Fruit fly (Drosophila melanogaster) whole organism, embryonic: Measurements from ENCODE around the gene Cpr92A.

Experiments used
- Adf1 ChIP-seq: fragments of 200-800 bp; sonication (Bioruptor generic); IDR thresholded peaks from 2 replicates; pipeline ENCODE4 v1.3.6; 2022; ENCODE audit warnings: missing biosample characterization, missing genetic modification characterization
- Atf6 ChIP-seq: fragments of 200-800 bp; sonication (Bioruptor generic); IDR thresholded peaks from 2 replicates; pipeline ENCODE4 v1.3.6; 2022; ENCODE audit warnings: missing biosample characterization, missing genetic modification characterization
- BtbVII ChIP-seq: fragments of 200-800 bp; sonication (Bioruptor generic); optimal IDR thresholded peaks from 3 replicates; lab custom pipeline; 2017; ENCODE audit warnings: missing biosample characterization, mild to moderate bottlenecking, missing genetic modification characterization
- CG10267 ChIP-seq: fragments of 200-800 bp; sonication (Bioruptor generic); optimal IDR thresholded peaks from 2 replicates; lab custom pipeline; 2018; ENCODE audit warnings: missing biosample characterization, mild to moderate bottlenecking, missing genetic modification characterization, moderate library complexity
- CG10431 ChIP-seq: fragments of 200-800 bp; sonication (Bioruptor generic); optimal IDR thresholded peaks from 3 replicates; lab custom pipeline; 2018; ENCODE audit warnings: missing biosample characterization, mild to moderate bottlenecking, missing genetic modification characterization
- CG10543 ChIP-seq: fragments of 200-800 bp; sonication (Bioruptor generic); optimal IDR thresholded peaks from 3 replicates; lab custom pipeline; 2017; ENCODE audit warnings: missing biosample characterization, mild to moderate bottlenecking, missing genetic modification characterization, moderate library complexity
- CG11456 ChIP-seq: fragments of 200-800 bp; sonication (Bioruptor generic); IDR thresholded peaks from 3 replicates; pipeline ENCODE4 v1.3.6; 2022; ENCODE audit warnings: missing biosample characterization, missing genetic modification characterization
- CG11560 ChIP-seq: fragments of 200-800 bp; sonication (Bioruptor generic); IDR thresholded peaks from 3 replicates; pipeline ENCODE4 v1.3.6; 2022; ENCODE audit warnings: missing biosample characterization, missing genetic modification characterization
- CG13894 ChIP-seq: fragments of 200-800 bp; sonication (Bioruptor generic); optimal IDR thresholded peaks from 3 replicates; lab custom pipeline; 2018; ENCODE audit warnings: missing biosample characterization, mild to moderate bottlenecking, missing genetic modification characterization, moderate library complexity
- CG15514 ChIP-seq: fragments of 200-800 bp; sonication (Bioruptor generic); optimal IDR thresholded peaks from 3 replicates; lab custom pipeline; 2017; ENCODE audit warnings: missing biosample characterization, missing genetic modification characterization, mild to moderate bottlenecking, moderate library complexity, missing genetic modification reagents
- CG34224 ChIP-seq: fragments of 200-800 bp; sonication (Bioruptor generic); IDR thresholded peaks from 3 replicates; pipeline ENCODE4 v1.3.6; 2022; ENCODE audit warnings: missing biosample characterization, missing genetic modification characterization; ENCODE audit not compliant: partially characterized antibody
- CG3726 ChIP-seq: fragments of 200-800 bp; sonication (Bioruptor generic); IDR thresholded peaks from 3 replicates; pipeline ENCODE4, ENCODE4 v1.3.6; 2022; ENCODE audit warnings: missing biosample characterization, missing genetic modification characterization
- CG4360 ChIP-seq: fragments of 200-800 bp; sonication (Bioruptor generic); IDR thresholded peaks from 2 replicates; pipeline ENCODE4 v1.3.6; 2022; ENCODE audit warnings: missing biosample characterization, missing genetic modification characterization
- CG4730 ChIP-seq: fragments of 200-800 bp; sonication (Bioruptor generic); IDR thresholded peaks from 2 replicates; pipeline ENCODE4 v1.3.6; 2022; ENCODE audit warnings: missing biosample characterization, missing genetic modification characterization
- CG6854 ChIP-seq: fragments of 200-800 bp; sonication (Bioruptor generic); optimal IDR thresholded peaks from 3 replicates; lab custom pipeline; 2017; ENCODE audit warnings: missing biosample characterization, mild to moderate bottlenecking, missing genetic modification characterization
- CG7928 ChIP-seq: fragments of 200-800 bp; sonication (Bioruptor generic); optimal IDR thresholded peaks from 2 replicates; lab custom pipeline; 2017; ENCODE audit warnings: missing biosample characterization, mild to moderate bottlenecking, missing genetic modification characterization
- CG8924 ChIP-seq: fragments of 200-800 bp; optimal IDR thresholded peaks from 3 replicates; lab custom pipeline; 2019; ENCODE audit warnings: missing biosample characterization, mild to moderate bottlenecking, missing genetic modification characterization, moderate library complexity
- CG9932 ChIP-seq: fragments of 200-800 bp; sonication (Bioruptor generic); IDR thresholded peaks from 2 replicates; pipeline ENCODE4 v1.3.6; 2022; ENCODE audit warnings: missing biosample characterization, missing genetic modification characterization
- D ChIP-seq, 2 experiments: fragments of 200-800 bp in 1 of 2; fragments of >200 bp in 1 of 2; sonication (Bioruptor generic) in 1 of 2; optimal IDR thresholded peaks; 2 replicates in 1 of 2; 3 replicates in 1 of 2; lab custom pipeline; 2017; ENCODE audit warnings: mild to moderate bottlenecking in 1 of 2, missing biosample characterization in 1 of 2, missing genetic modification characterization in 1 of 2, missing genetic modification reagents in 1 of 2
- Dip3 ChIP-seq: fragments of 200-800 bp; sonication (Bioruptor generic); optimal IDR thresholded peaks from 3 replicates; lab custom pipeline; 2016; ENCODE audit warnings: missing biosample characterization, missing genetic modification characterization
- GATAe ChIP-seq: fragments of 200-800 bp; sonication (Bioruptor generic); conservative IDR thresholded peaks from 2 replicates; pipeline ENCODE4 v1.3.6; 2022; ENCODE audit warnings: missing biosample characterization, missing genetic modification characterization
- HmgZ ChIP-seq: fragments of 200-800 bp; sonication (Bioruptor generic); optimal IDR thresholded peaks from 2 replicates; lab custom pipeline; 2018; ENCODE audit warnings: missing biosample characterization, mild to moderate bottlenecking, missing genetic modification characterization
- NC2α ChIP-seq: fragments of 200-800 bp; sonication (Bioruptor generic); optimal IDR thresholded peaks from 2 replicates; lab custom pipeline; 2016; ENCODE audit warnings: missing biosample characterization, missing genetic modification characterization
- Oaz ChIP-seq: fragments of 200-800 bp; sonication (Bioruptor generic); IDR thresholded peaks from 2 replicates; pipeline ENCODE4 v1.3.6; 2022; ENCODE audit warnings: missing biosample characterization, missing genetic modification characterization
- Pdp1 ChIP-seq, 2 experiments: fragments of 200-800 bp; sonication (Bioruptor generic); optimal IDR thresholded peaks; 3 replicates each; lab custom pipeline; 2016; ENCODE audit warnings: missing biosample characterization in 2 of 2, missing genetic modification characterization in 2 of 2, mild to moderate bottlenecking in 1 of 2, moderate library complexity in 1 of 2
- Trl ChIP-seq, 3 experiments: fragments of >200 bp in 2 of 3; fragments of 200-800 bp in 1 of 3; sonication (Bioruptor generic) in 1 of 3; optimal IDR thresholded peaks; 2 replicates in 1 of 3; 3 replicates in 2 of 3; lab custom pipeline; 2016 to 2017; ENCODE audit warnings: missing biosample characterization in 1 of 3, missing genetic modification characterization in 1 of 3
- YL-1 ChIP-seq: fragments of 200-800 bp; sonication (Bioruptor generic); optimal IDR thresholded peaks from 3 replicates; lab custom pipeline; 2017; ENCODE audit warnings: missing biosample characterization, mild to moderate bottlenecking, missing genetic modification characterization
- ac ChIP-seq: fragments of 200-800 bp; sonication (Bioruptor generic); optimal IDR thresholded peaks from 3 replicates; lab custom pipeline; 2017; ENCODE audit warnings: missing biosample characterization, mild to moderate bottlenecking, missing genetic modification characterization
- al ChIP-seq: fragments of 200-800 bp; sonication (Bioruptor generic); IDR thresholded peaks from 2 replicates; pipeline ENCODE4 v1.3.6; 2022; ENCODE audit warnings: missing biosample characterization, missing genetic modification characterization
- cg ChIP-seq: fragments of 200-800 bp; sonication (Bioruptor generic); optimal IDR thresholded peaks from 3 replicates; lab custom pipeline; 2019; ENCODE audit warnings: missing biosample characterization, mild to moderate bottlenecking, missing genetic modification characterization, moderate library complexity
- croc ChIP-seq: fragments of 200-800 bp; sonication (Bioruptor generic); conservative IDR thresholded peaks from 3 replicates; pipeline ENCODE4 v1.3.6; 2022; ENCODE audit warnings: missing biosample characterization, missing genetic modification characterization
- dati ChIP-seq: fragments of 200-800 bp; sonication (Bioruptor generic); IDR thresholded peaks from 2 replicates; pipeline ENCODE4 v1.3.6; 2022; ENCODE audit warnings: missing biosample characterization, missing genetic modification characterization
- dm ChIP-seq: fragments of 200-800 bp; sonication (Bioruptor generic); optimal IDR thresholded peaks from 3 replicates; lab custom pipeline; 2016; ENCODE audit warnings: missing biosample characterization, missing genetic modification characterization
- dysf ChIP-seq: fragments of 200-800 bp; sonication (Bioruptor generic); IDR thresholded peaks from 3 replicates; pipeline ENCODE4 v1.3.6; 2022; ENCODE audit warnings: missing biosample characterization, missing genetic modification characterization
- fd96Cb ChIP-seq: fragments of 200-800 bp; sonication (Bioruptor generic); optimal IDR thresholded peaks from 2 replicates; lab custom pipeline; 2018; ENCODE audit warnings: missing biosample characterization, mild to moderate bottlenecking, missing genetic modification characterization, moderate library complexity
- kay ChIP-seq: fragments of 200-800 bp; sonication (Bioruptor generic); optimal IDR thresholded peaks from 2 replicates; lab custom pipeline; 2016; ENCODE audit warnings: missing biosample characterization, missing genetic modification characterization
- kni ChIP-seq: fragments of 200-800 bp; sonication (Bioruptor generic); optimal IDR thresholded peaks from 3 replicates; lab custom pipeline; 2017; ENCODE audit warnings: mild to moderate bottlenecking, missing biosample characterization, missing genetic modification reagents, missing genetic modification characterization
- knrl ChIP-seq: fragments of 200-800 bp; sonication (Bioruptor generic); IDR thresholded peaks from 3 replicates; pipeline ENCODE4 v1.3.6; 2022; ENCODE audit warnings: missing biosample characterization, missing genetic modification characterization; ENCODE audit not compliant: partially characterized antibody
- lola ChIP-seq, 3 experiments: fragments of >200 bp in 2 of 3; fragments of 200-800 bp in 1 of 3; sonication (Bioruptor generic) in 1 of 3; optimal IDR thresholded peaks; 2 replicates each; lab custom pipeline; 2017 to 2019; ENCODE audit warnings: missing biosample characterization in 3 of 3, missing genetic modification characterization in 3 of 3, mild to moderate bottlenecking in 1 of 3, moderate library complexity in 1 of 3
- mld ChIP-seq: fragments of 200-800 bp; sonication (Bioruptor generic); IDR thresholded peaks from 3 replicates; pipeline ENCODE4 v1.3.6; 2022; ENCODE audit warnings: missing biosample characterization, missing genetic modification characterization; ENCODE audit not compliant: partially characterized antibody
- pho ChIP-seq: fragments of 200-800 bp; sonication (Bioruptor generic); optimal IDR thresholded peaks from 2 replicates; lab custom pipeline; 2016; ENCODE audit warnings: missing biosample characterization, missing genetic modification characterization
- psq ChIP-seq: fragments of 200-800 bp; sonication (Bioruptor generic); optimal IDR thresholded peaks from 2 replicates; lab custom pipeline; 2017; ENCODE audit warnings: missing biosample characterization, missing genetic modification characterization
- shn ChIP-seq: fragments of 200-800 bp; sonication (Bioruptor generic); optimal IDR thresholded peaks from 3 replicates; lab custom pipeline; 2016; ENCODE audit warnings: missing biosample characterization, missing genetic modification characterization
- slp2 ChIP-seq: fragments of 200-800 bp; sonication (Bioruptor generic); optimal IDR thresholded peaks from 2 replicates; lab custom pipeline; 2016; ENCODE audit warnings: missing biosample characterization, missing genetic modification characterization
- so ChIP-seq: fragments of 200-800 bp; sonication (Bioruptor generic); IDR thresholded peaks from 3 replicates; pipeline ENCODE4 v1.3.6; 2022; ENCODE audit warnings: missing biosample characterization, missing genetic modification characterization
- tap ChIP-seq: fragments of 200-800 bp; optimal IDR thresholded peaks from 3 replicates; lab custom pipeline; 2019; ENCODE audit warnings: missing biosample characterization, mild to moderate bottlenecking, missing genetic modification characterization, moderate library complexity
- vnd ChIP-seq: fragments of 200-800 bp; sonication (Bioruptor generic); IDR thresholded peaks from 3 replicates; pipeline ENCODE4 v1.3.6; 2022; ENCODE audit warnings: missing biosample characterization, missing genetic modification characterization; ENCODE audit not compliant: partially characterized antibody
- wor ChIP-seq: fragments of 200-800 bp; sonication (Bioruptor generic); IDR thresholded peaks from 2 replicates; pipeline ENCODE4 v1.3.6; 2022; ENCODE audit warnings: missing biosample characterization, missing genetic modification characterization

Cpr92A gene

DNA sequence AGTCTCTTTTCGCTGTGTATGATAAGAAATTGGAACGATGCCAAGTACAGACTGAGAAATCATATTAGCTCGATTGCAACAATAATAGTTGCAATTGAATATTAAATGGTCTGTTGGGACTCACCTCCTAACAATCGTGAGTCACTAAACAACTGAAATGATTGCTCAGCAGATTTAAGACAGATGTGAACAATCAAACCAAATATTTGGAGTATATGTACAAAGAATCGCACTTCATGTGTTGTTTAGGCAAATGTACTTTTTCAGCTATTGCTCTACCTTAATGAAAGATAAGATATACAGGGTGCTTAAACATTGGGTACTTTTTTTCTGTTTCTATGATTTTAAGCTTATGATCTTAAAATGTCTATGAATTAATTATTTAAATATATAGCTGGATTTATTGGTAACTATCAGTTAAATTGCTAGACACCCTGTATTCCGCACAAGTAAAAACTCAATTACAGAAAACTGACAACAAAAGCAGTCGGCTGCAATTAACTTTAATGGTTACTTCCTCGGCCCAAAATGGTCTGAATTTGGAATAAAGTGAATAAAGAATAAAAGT lies 42.8 kb upstream of the Cpr92A start (continued):
- TF ChIP-seq pho (GFP tag; lab: Kevin White, UChicago), result peak; percentile 51
- TF ChIP-seq D (optimal IDR thresholded peaks at IDR 0.05; lab: Kevin White, UChicago), result no peak
- peak; percentile 79 for TF ChIP-seq D (GFP tag; optimal IDR thresholded peaks at IDR 0.05; lab: Kevin White, UChicago)
- TF ChIP-seq kni (GFP tag; lab: Kevin White, UChicago), result no peak
- peak; percentile 80; the same call in 1 of the 3 replicates for TF ChIP-seq CG3726
- TF ChIP-seq NC2α, result peak; percentile 22
- no peak for TF ChIP-seq shn (GFP tag; lab: Kevin White, UChicago)
- TF ChIP-seq CG10431 (GFP tag; lab: Kevin White, UChicago), result peak; percentile 18
- peak; percentile 92 for TF ChIP-seq CG8924
- TF ChIP-seq vnd (GFP tag; lab: Robert Waterston, UW), result no peak
- TF ChIP-seq psq (GFP tag; lab: Kevin White, UChicago), result peak; percentile 63
- TF ChIP-seq wor (GFP tag; lab: Robert Waterston, UW), result peak; percentile 55
- peak; percentile 82 for TF ChIP-seq CG15514 (GFP tag; lab: Kevin White, UChicago)
- TF ChIP-seq CG10267, result peak; percentile 84
- peak; percentile 86 for TF ChIP-seq CG13894
- TF ChIP-seq fd96Cb, result peak; percentile 86
- no peak for TF ChIP-seq mld (GFP tag; lab: Robert Waterston, UW)
- no peak for TF ChIP-seq CG34224 (GFP tag; lab: Robert Waterston, UW)
- peak; percentile 91 for TF ChIP-seq dysf (GFP tag; lab: Robert Waterston, UW)
- TF ChIP-seq CG11456 (GFP tag; lab: Robert Waterston, UW), result peak; percentile 89
- peak; percentile 87 for TF ChIP-seq HmgZ (tag; lab: Kevin White, UChicago)
- TF ChIP-seq ac (GFP tag; lab: Kevin White, UChicago), result peak; percentile 18
- peak; percentile 70 for TF ChIP-seq kay
- peak; percentile 16 for TF ChIP-seq cg (GFP tag; lab: Kevin White, UChicago)
- TF ChIP-seq slp2 (GFP tag; lab: Kevin White, UChicago), result peak; percentile 30
- TF ChIP-seq Atf6 (GFP tag; lab: Robert Waterston, UW), result peak; percentile 92
- TF ChIP-seq dm, result no peak
- TF ChIP-seq YL-1 (GFP tag; lab: Kevin White, UChicago), result no peak
- TF ChIP-seq al (GFP tag; lab: Robert Waterston, UW), result peak; percentile 88
- peak; percentile 75 for TF ChIP-seq Oaz (GFP tag; lab: Robert Waterston, UW)
- peak; percentile 60 for TF ChIP-seq CG4360 (GFP tag; lab: Robert Waterston, UW)
- peak; percentile 74 for TF ChIP-seq CG4730 (GFP tag; lab: Robert Waterston, UW)
- peak; percentile 42 for TF ChIP-seq Dip3 (GFP tag; lab: Kevin White, UChicago)
- no peak for TF ChIP-seq Trl (optimal IDR thresholded peaks at IDR 0.05; lab: Kevin White, UChicago)
- TF ChIP-seq Trl (GFP tag; optimal IDR thresholded peaks at IDR 0.05; lab: Kevin White, UChicago), result no peak
- no peak for TF ChIP-seq knrl (GFP tag; lab: Robert Waterston, UW)
- TF ChIP-seq CG9932 (GFP tag; lab: Robert Waterston, UW), result peak; percentile 76
- TF ChIP-seq tap, result peak; percentile 95
- peak; percentile 80 for TF ChIP-seq dati
- TF ChIP-seq BtbVII (GFP tag; lab: Kevin White, UChicago), result peak; percentile 87
- TF ChIP-seq CG10543 (GFP tag; lab: Kevin White, UChicago), result peak; percentile 51
- TF ChIP-seq CG7928 (GFP tag; lab: Kevin White, UChicago), result peak; percentile 42
- TF ChIP-seq croc (GFP tag; lab: Robert Waterston, UW), result peak; percentile 32; the same call in 1 of the 3 replicates
- TF ChIP-seq lola (GFP tag; optimal IDR thresholded peaks at IDR 0.05; lab: Kevin White, UChicago), result peak in 1 of 3 experiments; percentile 71
- TF ChIP-seq Adf1 (GFP tag; lab: Robert Waterston, UW), result 0 out of 2 replicates have a peak, but pooled peaks have one; percentile 11
- peak; percentile 44; the same call in 1 of the 3 replicates for TF ChIP-seq CG11560 (tag; lab: Robert Waterston, UW)
- peak; percentile 85 for TF ChIP-seq CG6854
- peak; percentile 82 for TF ChIP-seq so
- peak; percentile 51 to 76 for TF ChIP-seq Pdp1 (GFP tag; optimal IDR thresholded peaks at IDR 0.05; lab: Kevin White, UChicago)
- peak; percentile 74 for TF ChIP-seq GATAe (GFP tag; lab: Robert Waterston, UW)
